Worm (Caenorhabditis elegans): ENCODE results near the gene dsb-3.

DNA sequence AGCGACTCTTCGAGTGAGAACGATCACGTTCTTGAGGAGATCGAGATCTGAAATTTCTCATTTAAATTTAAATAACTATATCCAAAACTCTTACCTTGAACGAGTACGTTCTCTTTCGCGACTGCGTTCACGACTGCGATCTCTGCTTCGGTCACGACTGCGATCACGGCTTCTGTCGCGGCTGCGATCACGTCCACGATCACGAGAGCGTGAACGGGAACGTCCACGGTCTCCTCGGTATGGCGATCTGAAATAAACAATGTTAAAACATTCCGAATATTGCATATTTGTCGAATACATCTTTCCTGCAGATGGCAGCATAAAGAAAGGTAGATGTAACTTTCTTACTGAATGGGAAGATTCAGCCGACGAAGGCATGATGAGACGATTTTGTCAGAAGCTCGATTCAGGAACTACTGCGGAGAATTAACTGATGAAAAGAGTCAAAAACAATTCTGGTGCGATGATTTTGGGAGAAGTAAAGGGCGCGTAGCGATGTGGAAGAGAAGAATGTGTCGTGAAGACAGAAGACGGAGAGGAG is 30.8 kb upstream of the dsb-3 start:
- no peak for TF ChIP-seq dao-5 (tag; optimal IDR thresholded peaks at IDR 0.05)
- TF ChIP-seq him-1 (tag; optimal IDR thresholded peaks at IDR 0.05), result no peak

Measured in whole organism, L4/young adult.